Fruit fly (Drosophila melanogaster): ENCODE results near the gene pinta.

Gene pinta

DNA sequence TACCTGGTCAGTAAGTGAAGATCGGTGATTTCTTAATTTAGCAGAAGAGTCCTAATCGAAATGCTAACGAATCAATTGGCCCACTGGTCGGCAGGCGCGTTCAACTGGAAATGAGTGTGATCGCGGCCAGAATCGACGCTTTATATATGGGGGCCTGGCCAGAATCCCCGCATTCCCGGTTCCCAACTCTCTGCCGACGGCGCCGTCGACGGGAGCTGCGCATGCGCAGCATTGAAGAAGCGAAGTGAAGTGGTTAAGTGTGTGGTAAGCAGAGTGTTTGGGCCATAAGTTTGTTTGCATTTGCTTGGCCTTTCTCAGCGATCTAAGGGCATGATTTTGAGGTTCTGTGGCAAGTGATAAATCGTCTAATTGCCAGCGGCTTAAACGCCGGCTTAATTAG, 30.7 kb downstream of the pinta start, which contains the start of gene CG13857 (continued):
- no peak for TF ChIP-seq BtbVII (GFP tag; optimal IDR thresholded peaks at IDR 0.05)

dm6 chr3R:22390109-22390508, 34.6 kb downstream of the pinta start:
- TF ChIP-seq scrt (GFP tag; optimal IDR thresholded peaks at IDR 0.05), result no peak
- no peak for TF ChIP-seq hbn (GFP tag; IDR thresholded peaks at IDR 0.05; ENCODE audit: partially characterized antibody)
- TF ChIP-seq CG7786 (GFP tag; optimal IDR thresholded peaks at IDR 0.05), result no peak
- TF ChIP-seq Atf6 (GFP tag; IDR thresholded peaks at IDR 0.05), result no peak
- TF ChIP-seq BtbVII (GFP tag; optimal IDR thresholded peaks at IDR 0.05), result no peak
- no peak for TF ChIP-seq CG15514 (GFP tag; optimal IDR thresholded peaks at IDR 0.05)
- peak; percentile 3 for TF ChIP-seq CG10543 (GFP tag; optimal IDR thresholded peaks at IDR 0.05)
- no peak for TF ChIP-seq Dfd (GFP tag; optimal IDR thresholded peaks at IDR 0.05)
- no peak for TF ChIP-seq CG17361 (GFP tag; IDR thresholded peaks at IDR 0.05)
- TF ChIP-seq mirr (GFP tag; optimal IDR thresholded peaks at IDR 0.05), result no peak
- TF ChIP-seq Deaf1 (tag; optimal IDR thresholded peaks at IDR 0.05), result peak; percentile 37
- no peak for TF ChIP-seq CG2889 (GFP tag; IDR thresholded peaks at IDR 0.05)
- no peak for TF ChIP-seq Pdp1 (GFP tag; optimal IDR thresholded peaks at IDR 0.05)
- no peak for TF ChIP-seq ara (GFP tag; IDR thresholded peaks at IDR 0.05)
- TF ChIP-seq CG34224 (GFP tag; IDR thresholded peaks at IDR 0.05; ENCODE audit: partially characterized antibody), result peak; percentile 37; the same call in 1 of the 3 replicates
- no peak for TF ChIP-seq CG14014 (GFP tag; IDR thresholded peaks at IDR 0.05)
- TF ChIP-seq CG13894 (tag; optimal IDR thresholded peaks at IDR 0.05), result peak; percentile 92
- TF ChIP-seq E2f1 (GFP tag; IDR thresholded peaks at IDR 0.05), result no peak
- no peak for TF ChIP-seq CG11696 (GFP tag; IDR thresholded peaks at IDR 0.05)
- TF ChIP-seq Jarid2 (GFP tag; optimal IDR thresholded peaks at IDR 0.05), result no peak
- TF ChIP-seq sd (tag; optimal IDR thresholded peaks at IDR 0.05), result no peak
- TF ChIP-seq lov (optimal IDR thresholded peaks at IDR 0.05), result no peak
- no peak for TF ChIP-seq lov (GFP tag; IDR thresholded peaks at IDR 0.05)
- no peak for TF ChIP-seq CG2202 (tag; optimal IDR thresholded peaks at IDR 0.05)
- no peak for TF ChIP-seq BEAF-32 (GFP tag; optimal IDR thresholded peaks at IDR 0.05)
- TF ChIP-seq Hsf (GFP tag; optimal IDR thresholded peaks at IDR 0.05), result no peak
- peak; percentile 33 for TF ChIP-seq CG15479 (GFP tag; optimal IDR thresholded peaks at IDR 0.05)
- TF ChIP-seq sisA (GFP tag; IDR thresholded peaks at IDR 0.05), result no peak
- no peak for TF ChIP-seq CG18764 (GFP tag; optimal IDR thresholded peaks at IDR 0.05)
- no peak for TF ChIP-seq CG5953 (GFP tag; IDR thresholded peaks at IDR 0.05)
- no peak for TF ChIP-seq Dad (GFP tag; optimal IDR thresholded peaks at IDR 0.05)
- no peak for TF ChIP-seq Trl (optimal IDR thresholded peaks at IDR 0.05)
- TF ChIP-seq Trl (GFP tag; optimal IDR thresholded peaks at IDR 0.05), result no peak
- no peak for TF ChIP-seq jumu (GFP tag; optimal IDR thresholded peaks at IDR 0.05)
- TF ChIP-seq CG17612 (GFP tag; IDR thresholded peaks at IDR 0.05), result no peak
- TF ChIP-seq CG3847 (GFP tag; IDR thresholded peaks at IDR 0.05), result no peak
- TF ChIP-seq ssp (GFP tag; IDR thresholded peaks at IDR 0.05), result no peak

DNA sequence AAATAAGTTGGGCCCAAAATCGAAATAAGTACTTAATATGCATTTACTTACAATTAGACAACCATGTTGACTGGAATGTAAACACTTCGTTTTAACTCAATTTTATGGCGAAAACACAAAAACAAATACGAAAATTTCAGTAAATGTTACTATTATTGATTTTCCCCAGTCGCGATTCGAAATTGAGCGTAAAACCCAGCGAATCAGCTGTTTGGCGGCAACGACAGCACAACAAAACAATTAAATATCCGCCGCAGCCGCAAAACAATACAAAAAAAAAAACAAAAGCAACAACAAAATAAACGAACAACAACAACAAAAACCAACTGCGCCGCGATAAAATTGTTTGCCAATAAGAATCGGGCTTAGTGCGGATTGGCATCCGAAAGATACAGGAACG, 35.1 kb downstream of the pinta start, which contains the start of the genes CAH8 and CG7059:
Gene CAH8 (minus strand): TSS at position 101 of the 400 bp plus-strand sequence.
Gene CG7059 (plus strand): TSS at position 167 of the 400 bp plus-strand sequence.
- TF ChIP-seq E2f2 (GFP tag; IDR thresholded peaks at IDR 0.05) (no peak), insv (GFP tag; optimal IDR thresholded peaks at IDR 0.05) (peak in 1 of 2 experiments; percentile 2), scrt (GFP tag; optimal IDR thresholded peaks at IDR 0.05) (peak; percentile 70), Elba2 (GFP tag; optimal IDR thresholded peaks at IDR 0.05) (peak; percentile 59), Doc2 (GFP tag; IDR thresholded peaks at IDR 0.05) (no peak), sc (optimal IDR thresholded peaks at IDR 0.05) (no peak), sc (GFP tag; optimal IDR thresholded peaks at IDR 0.05) (no peak), CG4360 (GFP tag; IDR thresholded peaks at IDR 0.05) (peak; percentile 37; the same call in 1 of the 2 replicates), sisA (GFP tag; IDR thresholded peaks at IDR 0.05) (no peak), Kr (GFP tag; optimal IDR thresholded peaks at IDR 0.05) (no peak), MTF-1 (GFP tag; optimal IDR thresholded peaks at IDR 0.05; ENCODE audit: borderline replicate concordance) (no peak), onecut (GFP tag; IDR thresholded peaks at IDR 0.05) (peak; percentile 90), CG13894 (tag; optimal IDR thresholded peaks at IDR 0.05) (no peak), mam (GFP tag; optimal IDR thresholded peaks at IDR 0.05) (no peak), crp (GFP tag; optimal IDR thresholded peaks at IDR 0.05) (peak in 1 of 2 experiments; percentile 3)
